Worm (Caenorhabditis elegans) whole organism, mixed stage, embryonic: Measurements from ENCODE around the gene best-24.

Experiments
- ces-1 ChIP-seq: fragments of 150-350 bp; optimal IDR thresholded peaks from 2 replicates; lab custom pipeline; 2014; ENCODE audit warnings: missing biosample characterization, missing genetic modification reagents, missing genetic modification characterization
- lin-13 ChIP-seq: fragments of 150-350 bp; optimal IDR thresholded peaks from 2 replicates; lab custom pipeline; 2014; ENCODE audit warnings: missing biosample characterization, missing genetic modification characterization
- mab-5 ChIP-seq: fragments of 150-350 bp; optimal IDR thresholded peaks from 2 replicates; lab custom pipeline; 2014; ENCODE audit warnings: missing biosample characterization, missing genetic modification characterization
- nhr-12 ChIP-seq: fragments of 150-350 bp; optimal IDR thresholded peaks from 2 replicates; lab custom pipeline; 2014; ENCODE audit warnings: missing biosample characterization, missing genetic modification characterization
- ztf-11 ChIP-seq: fragments of 150-350 bp; optimal IDR thresholded peaks from 2 replicates; lab custom pipeline; 2014; ENCODE audit warnings: missing biosample characterization, missing genetic modification characterization

DNA sequence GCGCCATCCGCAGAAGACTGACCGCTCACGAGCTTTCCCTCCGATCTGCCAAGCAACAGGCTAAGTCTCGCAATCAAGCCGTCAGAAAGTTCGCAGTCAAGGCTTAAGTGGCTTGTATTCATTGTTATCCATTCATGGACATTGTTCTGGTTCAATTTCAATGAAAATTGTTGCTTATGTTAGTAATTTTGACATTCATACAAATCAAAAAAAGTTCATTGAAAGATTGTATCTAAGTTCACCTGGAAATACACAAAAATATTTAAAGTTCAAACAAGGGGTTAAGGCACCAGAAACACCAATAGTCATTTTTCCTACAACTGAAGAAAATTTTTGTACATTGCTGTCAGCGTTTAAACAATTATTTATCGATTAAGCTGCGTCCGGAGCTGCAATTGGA is 45.4 kb upstream of the best-24 start:
- TF ChIP-seq ces-1 (GFP tag; lab: Kevin White, UChicago) (no peak), nhr-12 (tag; lab: Kevin White, UChicago) (no peak), mab-5 (tag; lab: Kevin White, UChicago) (no peak), lin-13 (no peak), ztf-11 (no peak)
